Fruit fly (Drosophila melanogaster) S2 (cell line): ENCODE measurements around the gene Poxm.

Experiments used
- CG8478 ChIP-seq: fragments of >200 bp; optimal IDR thresholded peaks from 2 replicates; lab custom pipeline; 2018
- CTCF ChIP-seq, 2 experiments: fragments of >200 bp; optimal IDR thresholded peaks; 2 replicates each; lab custom pipeline; 2018

dm6 chr3R:8313038-8313437 is 20.6 kb downstream of the Poxm start, which contains the start of gene CG7483:
- TF ChIP-seq CTCF (optimal IDR thresholded peaks at IDR 0.05; lab: Kevin White, UChicago), result no peak
- no peak for TF ChIP-seq CG8478
